Worm (Caenorhabditis elegans) whole organism, midembryonic: ENCODE measurements around the gene arle-14.
A peak's percentile ranks its signal among the peaks of the same experiment; 100 is the strongest.

Source experiments
- T22C8.4 ChIP-seq: fragments of 200-800 bp; sonication (Bioruptor generic); IDR thresholded peaks from 2 replicates; pipeline ENCODE4 v1.3.6; 2022; ENCODE audit warnings: missing genetic modification characterization, missing compliant biosample characterization
- cog-1 ChIP-seq: sonication (generic microtip); optimal IDR thresholded peaks from 2 replicates; lab custom pipeline; 2016; ENCODE audit warnings: missing genetic modification characterization, missing compliant biosample characterization
- flt-1 ChIP-seq: fragments of 200-800 bp; sonication (Bioruptor generic); IDR thresholded peaks from 2 replicates; pipeline ENCODE4 v1.3.6; 2022; ENCODE audit warnings: missing genetic modification characterization, missing compliant biosample characterization
- klf-2 ChIP-seq: fragments of 200-800 bp; sonication (Bioruptor generic); conservative IDR thresholded peaks from 2 replicates; pipeline ENCODE4 v1.3.6; 2022; ENCODE audit warnings: missing genetic modification reagents, missing genetic modification characterization, missing compliant biosample characterization
- med-1 ChIP-seq: sonication (generic microtip); optimal IDR thresholded peaks from 2 replicates; lab custom pipeline; 2017; ENCODE audit warnings: missing genetic modification characterization, mild to moderate bottlenecking, missing compliant biosample characterization, antibody characterized with exemption, missing genetic modification reagents; ENCODE audit not compliant: insufficient read depth
- ref-1 ChIP-seq: fragments of 200-800 bp; sonication (Bioruptor generic); conservative IDR thresholded peaks from 2 replicates; pipeline ENCODE4 v1.3.6; 2022; ENCODE audit warnings: missing genetic modification reagents, missing genetic modification characterization, missing compliant biosample characterization
- tab-1 ChIP-seq: fragments of 200-800 bp; sonication (Bioruptor generic); IDR thresholded peaks from 2 replicates; pipeline ENCODE4 v1.3.6; 2022; ENCODE audit warnings: missing genetic modification characterization, missing compliant biosample characterization
- ztf-23 ChIP-seq: fragments of 200-800 bp; sonication (Bioruptor generic); IDR thresholded peaks from 2 replicates; pipeline ENCODE4 v1.3.6; 2022; ENCODE audit warnings: missing genetic modification reagents, missing genetic modification characterization, missing compliant biosample characterization
- ztf-29 ChIP-seq: fragments of 200-800 bp; sonication (Bioruptor generic); IDR thresholded peaks from 2 replicates; pipeline ENCODE4 v1.3.6; 2022; ENCODE audit warnings: missing genetic modification reagents, missing genetic modification characterization, missing compliant biosample characterization

arle-14 gene

ce11 chrIII:5675384-5675984 lies 17.2 kb upstream of the arle-14 start:
- TF ChIP-seq klf-2 (GFP tag; lab: Robert Waterston, UW) (no peak), flt-1 (GFP tag; lab: Robert Waterston, UW) (no peak), cog-1 (tag; lab: Kevin White, UChicago) (no peak), ztf-29 (no peak), T22C8.4 (GFP tag; lab: Robert Waterston, UW) (no peak), tab-1 (GFP tag; lab: Robert Waterston, UW) (no peak), ztf-23 (GFP tag; lab: Robert Waterston, UW) (no peak)

- TF ChIP-seq ztf-29 (no peak), ztf-23 (GFP tag; lab: Robert Waterston, UW) (no peak), cog-1 (tag; lab: Kevin White, UChicago) (no peak), tab-1 (GFP tag; lab: Robert Waterston, UW) (no peak), ref-1 (no peak), flt-1 (GFP tag; lab: Robert Waterston, UW) (no peak), T22C8.4 (GFP tag; lab: Robert Waterston, UW) (no peak), klf-2 (GFP tag; lab: Robert Waterston, UW) (no peak), med-1 (no peak)
These were observed 14.9 kb upstream of the arle-14 start, which contains the start of gene F54E7.9 for ce11 chrIII:5677790-5678189. Gene F54E7.9, minus strand, starts transcription at chrIII:5677890.

ce11 chrIII:5678935-5679334 lies 13.8 kb upstream of the arle-14 start, which contains the start of the genes ska-3 and rps-12:
Gene ska-3, minus strand, starts transcription at chrIII:5679005.
Gene rps-12, plus strand, starts transcription at chrIII:5679298.
- TF ChIP-seq T22C8.4 (GFP tag; lab: Robert Waterston, UW) (peak; percentile 57; the same call in 1 of the 2 replicates), ref-1 (no peak), klf-2 (GFP tag; lab: Robert Waterston, UW) (0 out of 2 replicates have a peak, but pooled peaks have one; percentile 42), med-1 (peak; percentile 45), ztf-29 (no peak), tab-1 (GFP tag; lab: Robert Waterston, UW) (peak; percentile 71; the same call in 1 of the 2 replicates), cog-1 (tag; lab: Kevin White, UChicago) (peak; percentile 97), flt-1 (GFP tag; lab: Robert Waterston, UW) (peak; percentile 87), ztf-23 (GFP tag; lab: Robert Waterston, UW) (peak; percentile 92)

ce11 chrIII:5680141-5680540 lies 12.6 kb upstream of the arle-14 start, which contains the start of gene pst-2:
Gene pst-2, plus strand, starts transcription at chrIII:5680433.
- TF ChIP-seq ztf-29 (no peak), T22C8.4 (GFP tag; lab: Robert Waterston, UW) (no peak), klf-2 (GFP tag; lab: Robert Waterston, UW) (no peak), med-1 (no peak), flt-1 (GFP tag; lab: Robert Waterston, UW) (no peak), ztf-23 (GFP tag; lab: Robert Waterston, UW) (no peak), cog-1 (tag; lab: Kevin White, UChicago) (no peak), tab-1 (GFP tag; lab: Robert Waterston, UW) (no peak), ref-1 (no peak)

- TF ChIP-seq ref-1: no peak
- TF ChIP-seq med-1: no peak
- TF ChIP-seq T22C8.4 (GFP tag; lab: Robert Waterston, UW): no peak
- TF ChIP-seq cog-1 (tag; lab: Kevin White, UChicago): no peak
- no peak for TF ChIP-seq tab-1 (GFP tag; lab: Robert Waterston, UW)
- TF ChIP-seq ztf-23 (GFP tag; lab: Robert Waterston, UW): no peak
- TF ChIP-seq flt-1 (GFP tag; lab: Robert Waterston, UW): no peak
These were observed 8.7 kb upstream of the arle-14 start, which contains the start of gene rcan-1 for ce11 chrIII:5683998-5684397. Gene rcan-1, minus strand, starts transcription at chrIII:5684098.

ce11 chrIII:5688246-5688645 lies 4.5 kb upstream of the arle-14 start:
- no peak for TF ChIP-seq med-1
- no peak for TF ChIP-seq ztf-29
- no peak for TF ChIP-seq tab-1 (GFP tag; lab: Robert Waterston, UW)
- no peak for TF ChIP-seq flt-1 (GFP tag; lab: Robert Waterston, UW)
- no peak for TF ChIP-seq ztf-23 (GFP tag; lab: Robert Waterston, UW)
- TF ChIP-seq klf-2 (GFP tag; lab: Robert Waterston, UW): no peak
- no peak for TF ChIP-seq cog-1 (tag; lab: Kevin White, UChicago)
- TF ChIP-seq T22C8.4 (GFP tag; lab: Robert Waterston, UW): no peak

- TF ChIP-seq ztf-29 (no peak), tab-1 (GFP tag; lab: Robert Waterston, UW) (no peak), ref-1 (no peak), ztf-23 (GFP tag; lab: Robert Waterston, UW) (no peak), cog-1 (tag; lab: Kevin White, UChicago) (no peak), klf-2 (GFP tag; lab: Robert Waterston, UW) (no peak), med-1 (no peak), flt-1 (GFP tag; lab: Robert Waterston, UW) (no peak), T22C8.4 (GFP tag; lab: Robert Waterston, UW) (no peak)
These were observed 880 bp upstream of the arle-14 start for ce11 chrIII:5691826-5692225.

- TF ChIP-seq flt-1 (GFP tag; lab: Robert Waterston, UW): no peak
These were observed 1.0 kb downstream of the arle-14 start, which contains the start of gene B0336.13 for ce11 chrIII:5693736-5694135. Gene B0336.13, plus strand, starts transcription at chrIII:5694036.

- TF ChIP-seq cog-1 (tag; lab: Kevin White, UChicago) (no peak), ztf-29 (no peak), ztf-23 (GFP tag; lab: Robert Waterston, UW) (no peak), klf-2 (GFP tag; lab: Robert Waterston, UW) (no peak), tab-1 (GFP tag; lab: Robert Waterston, UW) (no peak)
These were observed 4.6 kb downstream of the arle-14 start, which contains the start of gene B0336.7 for ce11 chrIII:5697266-5697665. Gene B0336.7, minus strand, starts transcription at chrIII:5697366.
